Fruit fly (Drosophila melanogaster) whole organism, prepupa: ENCODE results near the gene lbl.

ENCODE experiments used
- Ets96B ChIP-seq: fragments of 200-800 bp; optimal IDR thresholded peaks from 2 replicates; lab custom pipeline; 2019; ENCODE audit warnings: missing biosample characterization, mild to moderate bottlenecking, missing genetic modification characterization, moderate library complexity
- Met ChIP-seq: fragments of 200-800 bp; sonication (Bioruptor generic); optimal IDR thresholded peaks from 3 replicates; lab custom pipeline; 2016; ENCODE audit warnings: missing biosample characterization, missing genetic modification characterization

dm6 chr3R:21415016-21415638 is 18.8 kb downstream of the lbl start:
- TF ChIP-seq Ets96B (tag; lab: Kevin White, UChicago) (no peak), Met (GFP tag; lab: Kevin White, UChicago) (no peak)
